Worm (Caenorhabditis elegans) whole organism, late embryonic: ENCODE results near the gene cah-4.

Source experiments
- nhr-11 ChIP-seq: fragments of 150-350 bp; optimal IDR thresholded peaks from 2 replicates; lab custom pipeline; 2014; ENCODE audit warnings: missing biosample characterization, missing genetic modification characterization
- pqm-1 ChIP-seq: sonication (generic microtip); optimal IDR thresholded peaks from 2 replicates; lab custom pipeline; 2016; ENCODE audit warnings: missing genetic modification characterization, missing compliant biosample characterization

DNA sequence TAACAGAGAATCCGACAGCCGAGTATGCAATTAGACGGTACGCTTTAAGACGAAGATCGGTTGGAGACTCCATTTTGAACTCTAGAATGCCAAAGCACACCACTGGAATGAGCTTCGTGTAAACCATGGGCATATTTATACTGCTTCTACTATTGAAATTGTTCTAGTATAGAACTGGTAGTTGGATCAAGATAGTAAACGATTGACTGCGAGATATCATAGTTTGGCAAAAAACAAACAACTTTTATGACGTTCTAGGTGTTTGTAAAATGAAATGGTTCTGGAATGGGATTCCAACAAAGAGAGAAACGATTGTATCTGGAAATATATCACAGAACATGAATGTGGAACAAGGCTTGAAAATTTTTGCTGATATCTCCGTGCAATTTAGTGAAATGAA, 31.4 kb upstream of the cah-4 start, which contains the start of gene col-185:
- no peak for TF ChIP-seq pqm-1
- no peak for TF ChIP-seq nhr-11 (tag; lab: Kevin White, UChicago)
